Fruit fly (Drosophila melanogaster): ENCODE data around the gene CG4789.

CG4789 gene

DNA sequence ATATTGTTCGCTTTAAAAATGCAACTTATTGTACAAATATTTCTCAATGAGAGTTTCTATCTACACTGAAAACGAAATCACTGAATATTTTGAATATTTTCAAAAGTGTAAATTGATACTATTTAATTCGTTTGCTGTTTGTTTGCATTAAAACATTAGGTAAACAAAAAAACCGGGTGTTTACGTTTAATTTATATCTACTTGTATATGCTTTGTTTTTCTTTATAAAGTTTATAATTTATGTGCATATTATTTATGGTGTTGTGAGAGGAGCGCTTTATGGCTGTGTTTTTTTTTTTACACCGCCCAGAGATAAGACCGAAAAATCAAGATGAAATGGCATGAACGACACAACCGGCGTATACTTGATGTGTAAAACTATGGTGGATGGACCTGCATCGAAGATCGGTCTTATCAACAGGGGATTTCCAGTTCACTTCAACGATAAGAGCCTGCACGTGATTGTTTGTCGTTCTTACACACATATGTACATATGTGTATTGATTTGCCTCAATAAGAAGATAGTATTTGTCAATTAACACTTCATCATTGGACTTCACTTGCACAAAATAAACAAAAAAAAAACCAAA lies 28.8 kb downstream of the CG4789 start (continued):
- TF ChIP-seq lab (GFP tag; optimal IDR thresholded peaks at IDR 0.05) (peak; percentile 23), CG7839 (tag; optimal IDR thresholded peaks at IDR 0.05) (peak; percentile 18), ac (GFP tag; optimal IDR thresholded peaks at IDR 0.05) (no peak), chinmo (GFP tag; IDR thresholded peaks at IDR 0.05; ENCODE audit: partially characterized antibody) (0 out of 4 replicates have a peak, but pooled peaks have one; percentile 20), CG15514 (GFP tag; optimal IDR thresholded peaks at IDR 0.05) (peak; percentile 4), unpg (GFP tag; optimal IDR thresholded peaks at IDR 0.05) (peak; percentile 34), sens (GFP tag) (peak; percentile 42), zf30C (GFP tag; optimal IDR thresholded peaks at IDR 0.05) (no peak)

DNA sequence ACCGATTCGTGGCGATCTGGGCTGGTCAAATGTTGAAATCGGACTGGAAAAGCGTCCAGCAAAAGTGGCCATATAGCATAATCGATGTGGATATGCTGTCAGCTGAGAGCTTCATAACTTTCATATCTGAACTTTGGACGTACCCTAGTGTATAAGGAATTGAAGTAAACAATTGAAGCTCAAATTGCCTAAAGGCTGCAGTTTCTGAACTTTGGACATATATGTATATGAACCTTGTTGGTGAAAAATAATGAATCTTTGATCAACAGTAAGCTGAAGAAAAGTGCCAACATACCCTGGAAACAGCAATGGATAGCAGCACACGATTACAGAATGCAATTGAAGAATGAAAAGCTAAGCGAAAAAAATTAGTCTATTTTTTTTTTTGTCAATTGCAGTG lies 29.4 kb downstream of the CG4789 start:
- TF ChIP-seq CG4730 (GFP tag; IDR thresholded peaks at IDR 0.05) (no peak), sens (GFP tag) (peak; percentile 74)

DNA sequence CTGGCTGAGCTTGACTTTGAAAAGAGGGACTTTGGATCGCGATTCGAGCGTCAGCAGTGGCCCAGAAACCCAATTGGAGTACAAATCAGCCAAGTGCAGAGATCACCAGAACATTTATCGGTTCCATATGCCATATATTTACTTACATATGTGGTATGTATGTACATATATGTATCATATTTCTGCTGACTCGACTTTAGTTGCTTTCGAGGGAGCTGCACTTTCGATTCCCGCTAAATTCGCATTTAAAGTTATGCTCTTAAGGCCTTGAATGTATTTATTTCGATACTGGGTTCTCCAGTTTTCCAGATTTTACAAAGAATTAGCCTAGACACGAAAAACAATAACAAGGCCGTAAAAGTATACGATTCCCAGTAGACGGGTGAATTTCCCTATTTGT lies 31.1 kb downstream of the CG4789 start:
- no peak for TF ChIP-seq CG7271 (tag; optimal IDR thresholded peaks at IDR 0.05)
- no peak for TF ChIP-seq Ravus (GFP tag; IDR thresholded peaks at IDR 0.05)

DNA sequence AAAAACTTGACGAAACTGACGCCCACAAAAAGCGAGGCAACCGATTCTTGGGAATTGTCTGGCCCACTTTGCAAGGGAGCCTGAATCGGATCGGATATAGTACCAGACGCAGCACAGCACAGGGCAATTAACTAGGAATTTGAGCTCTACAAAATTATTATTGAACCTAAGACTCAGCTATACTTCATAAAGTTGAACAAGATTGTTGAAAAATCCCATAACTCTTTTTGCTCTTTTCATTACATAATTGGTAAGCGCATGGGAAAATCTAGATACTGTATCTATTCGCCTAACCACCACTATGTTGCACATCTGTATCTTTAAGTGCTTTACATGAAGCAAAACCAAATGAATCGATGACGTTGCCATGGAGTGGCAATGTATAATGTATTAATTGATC lies 32.4 kb downstream of the CG4789 start:
- TF ChIP-seq sc (optimal IDR thresholded peaks at IDR 0.05) (no peak), sc (GFP tag; optimal IDR thresholded peaks at IDR 0.05) (peak; percentile 68), run (tag; optimal IDR thresholded peaks at IDR 0.05) (peak; percentile 65), CG9797 (GFP tag; optimal IDR thresholded peaks at IDR 0.05) (no peak), ssp (GFP tag; IDR thresholded peaks at IDR 0.05) (no peak), Fer1 (GFP tag; optimal IDR thresholded peaks at IDR 0.05) (peak; percentile 57), MESR4 (GFP tag; optimal IDR thresholded peaks at IDR 0.05) (no peak), CG3281 (GFP tag; optimal IDR thresholded peaks at IDR 0.05) (peak; percentile 6), Usf (GFP tag; optimal IDR thresholded peaks at IDR 0.05) (no peak), pho (GFP tag; optimal IDR thresholded peaks at IDR 0.05) (no peak), ranshi (GFP tag; IDR thresholded peaks at IDR 0.05) (peak; percentile 66), Stat92E (GFP tag; optimal IDR thresholded peaks at IDR 0.05) (peak in 1 of 3 experiments; percentile 18), en (GFP tag; optimal IDR thresholded peaks at IDR 0.05) (peak; percentile 58), CG17359 (tag; optimal IDR thresholded peaks at IDR 0.05) (peak; percentile 81), Bteb2 (GFP tag; optimal IDR thresholded peaks at IDR 0.05) (peak; percentile 40), CG16813 (GFP tag; IDR thresholded peaks at IDR 0.05; ENCODE audit: partially characterized antibody) (no peak), CG4360 (GFP tag; IDR thresholded peaks at IDR 0.05) (peak; percentile 37; the same call in 1 of the 2 replicates), CG2129 (GFP tag; IDR thresholded peaks at IDR 0.05; ENCODE audit: partially characterized antibody) (no peak), CG2120 (GFP tag; optimal IDR thresholded peaks at IDR 0.05) (peak; percentile 33), CG31388 (GFP tag; optimal IDR thresholded peaks at IDR 0.05) (no peak), Hr78 (GFP tag; optimal IDR thresholded peaks at IDR 0.05) (peak in 1 of 2 experiments; percentile 61), rib (GFP tag; IDR thresholded peaks at IDR 0.05) (no peak), Gsc (GFP tag; IDR thresholded peaks at IDR 0.05) (peak; percentile 36; the same call in 1 of the 2 replicates), sug (tag; optimal IDR thresholded peaks at IDR 0.05) (no peak), gsb-n (tag; optimal IDR thresholded peaks at IDR 0.05) (peak; percentile 80), Dfd (GFP tag; optimal IDR thresholded peaks at IDR 0.05) (no peak), Awh (GFP tag; IDR thresholded peaks at IDR 0.05) (peak; percentile 74), CG8359 (GFP tag; optimal IDR thresholded peaks at IDR 0.05; ENCODE audit: borderline replicate concordance) (peak; percentile 25), CG11696 (GFP tag; IDR thresholded peaks at IDR 0.05) (peak; percentile 86), CG15696 (tag; optimal IDR thresholded peaks at IDR 0.05) (no peak), org-1 (GFP tag; optimal IDR thresholded peaks at IDR 0.05) (peak; percentile 66), cg (GFP tag; optimal IDR thresholded peaks at IDR 0.05) (no peak), Gug (GFP tag; IDR thresholded peaks at IDR 0.05) (peak; percentile 44; the same call in 3 of the 4 replicates), CG7786 (GFP tag; optimal IDR thresholded peaks at IDR 0.05) (peak; percentile 53)

Data from whole organism, embryonic.